Worm (Caenorhabditis elegans): Measurements from ENCODE around the gene otpl-5.

The otpl-5 gene

ce11 chrV:8548989-8549388, 19.7 kb downstream of the otpl-5 start, which contains the start of gene stdh-4:
TSS of gene stdh-4 (plus strand) at chrV:8549289.
- TF ChIP-seq cnd-1 (tag; optimal IDR thresholded peaks at IDR 0.05): no peak
- no peak for TF ChIP-seq lsy-2 (tag; optimal IDR thresholded peaks at IDR 0.05)
- no peak for TF ChIP-seq elt-3 (tag; optimal IDR thresholded peaks at IDR 0.05)
- TF ChIP-seq ceh-83 (GFP tag; optimal IDR thresholded peaks at IDR 0.05): no peak
- TF ChIP-seq drap-1 (GFP tag; optimal IDR thresholded peaks at IDR 0.05): no peak
- TF ChIP-seq zip-8 (tag; optimal IDR thresholded peaks at IDR 0.05): no peak
- TF ChIP-seq hlh-1 (tag; optimal IDR thresholded peaks at IDR 0.05): no peak

DNA sequence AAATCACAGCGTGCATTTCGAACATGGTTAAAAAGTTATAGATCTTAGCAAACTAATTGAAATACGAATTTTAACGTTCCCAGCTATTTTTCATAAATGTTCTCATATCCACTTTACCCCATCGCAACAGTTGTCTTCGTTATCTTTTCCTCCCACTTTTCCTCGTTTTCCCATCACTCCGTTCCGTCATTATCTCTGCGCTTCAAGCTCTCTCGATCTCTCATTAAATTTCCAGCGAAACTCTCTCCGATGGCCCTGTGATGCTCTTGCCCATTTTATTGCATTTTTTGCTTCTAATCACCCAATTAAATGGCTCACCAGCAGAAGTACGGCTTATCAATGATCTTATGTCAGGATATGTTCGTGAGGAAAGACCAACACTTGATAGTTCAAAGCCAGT, 23.1 kb downstream of the otpl-5 start, which contains the start of gene acr-15:
TSS of gene acr-15 (plus strand) at position 236 of the 400 bp plus-strand sequence.
- TF ChIP-seq lin-13 (tag; optimal IDR thresholded peaks at IDR 0.05) (no peak), hlh-1 (tag; optimal IDR thresholded peaks at IDR 0.05) (peak; percentile 56), nhr-12 (tag; optimal IDR thresholded peaks at IDR 0.05) (no peak)

DNA sequence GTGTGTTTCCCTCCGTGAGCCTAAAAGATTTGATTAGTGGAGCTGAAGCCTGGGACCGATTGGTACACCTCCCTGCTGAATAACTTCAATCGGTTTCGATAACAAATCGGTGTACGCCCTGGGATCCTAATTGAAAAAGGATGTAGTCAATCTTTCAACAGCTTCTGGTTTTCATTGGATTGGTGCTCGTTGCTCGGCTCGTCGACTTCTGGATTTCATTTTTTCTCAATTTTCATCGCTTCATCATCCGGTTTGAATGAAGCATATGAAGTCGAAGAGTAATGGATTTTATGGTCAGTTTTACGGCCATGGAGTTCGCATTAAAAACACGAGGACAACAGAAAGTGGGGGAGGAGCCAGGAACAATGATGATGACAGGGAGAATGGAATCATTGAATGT, 26.6 kb downstream of the otpl-5 start:
- TF ChIP-seq unc-120 (tag; optimal IDR thresholded peaks at IDR 0.05; ENCODE audit: poor library complexity, severe bottlenecking): no peak
- no peak for TF ChIP-seq mep-1 (tag; optimal IDR thresholded peaks at IDR 0.05)
- no peak for TF ChIP-seq mab-5 (tag; optimal IDR thresholded peaks at IDR 0.05)
- TF ChIP-seq tbx-8 (GFP tag; optimal IDR thresholded peaks at IDR 0.05): no peak
- no peak for TF ChIP-seq cnd-1 (tag; optimal IDR thresholded peaks at IDR 0.05)
- no peak for TF ChIP-seq pha-4 (tag; optimal IDR thresholded peaks at IDR 0.05)
- no peak for TF ChIP-seq blmp-1 (tag; optimal IDR thresholded peaks at IDR 0.05)
- TF ChIP-seq elt-1 (tag; optimal IDR thresholded peaks at IDR 0.05; ENCODE audit: borderline replicate concordance, insufficient read depth): no peak

- TF ChIP-seq nhr-76 (tag; optimal IDR thresholded peaks at IDR 0.05) (no peak), ceh-39 (tag; optimal IDR thresholded peaks at IDR 0.05) (no peak), lsy-2 (tag; optimal IDR thresholded peaks at IDR 0.05) (no peak), nhr-12 (tag; optimal IDR thresholded peaks at IDR 0.05) (no peak), nhr-237 (tag; optimal IDR thresholded peaks at IDR 0.05) (no peak), ztf-11 (tag; optimal IDR thresholded peaks at IDR 0.05) (no peak), sem-2 (GFP tag; optimal IDR thresholded peaks at IDR 0.05) (no peak), lin-13 (tag; optimal IDR thresholded peaks at IDR 0.05) (no peak), drap-1 (GFP tag; optimal IDR thresholded peaks at IDR 0.05) (no peak), hlh-1 (tag; optimal IDR thresholded peaks at IDR 0.05) (no peak), mab-5 (tag; optimal IDR thresholded peaks at IDR 0.05) (no peak), unc-62 (GFP tag; optimal IDR thresholded peaks at IDR 0.05) (no peak), elt-1 (tag; optimal IDR thresholded peaks at IDR 0.05; ENCODE audit: borderline replicate concordance, insufficient read depth) (no peak)
Observed at ce11 chrV:8560916-8561315, 31.6 kb downstream of the otpl-5 start, which contains the start of gene acr-16. TSS of gene acr-16 (plus strand) at chrV:8561216.

- no peak for TF ChIP-seq bed-3 (GFP tag; optimal IDR thresholded peaks at IDR 0.05)
- no peak for TF ChIP-seq lin-32 (GFP tag; optimal IDR thresholded peaks at IDR 0.05)
- no peak for TF ChIP-seq nhr-28 (tag; optimal IDR thresholded peaks at IDR 0.05)
- no peak for TF ChIP-seq nhr-2 (tag; optimal IDR thresholded peaks at IDR 0.05)
- no peak for TF ChIP-seq ces-1 (GFP tag; optimal IDR thresholded peaks at IDR 0.05)
- TF ChIP-seq zip-8 (tag; optimal IDR thresholded peaks at IDR 0.05): no peak
- TF ChIP-seq M03D4.4 (tag; optimal IDR thresholded peaks at IDR 0.05): no peak
- TF ChIP-seq lin-13 (tag; optimal IDR thresholded peaks at IDR 0.05): no peak
- no peak for TF ChIP-seq mep-1 (tag; optimal IDR thresholded peaks at IDR 0.05)
- TF ChIP-seq flh-1 (GFP tag; optimal IDR thresholded peaks at IDR 0.05): no peak
- TF ChIP-seq elt-3 (tag; optimal IDR thresholded peaks at IDR 0.05): no peak
- TF ChIP-seq ceh-43 (GFP tag; optimal IDR thresholded peaks at IDR 0.05): no peak
- no peak for TF ChIP-seq mab-5 (tag; optimal IDR thresholded peaks at IDR 0.05)
- TF ChIP-seq unc-62 (GFP tag; optimal IDR thresholded peaks at IDR 0.05): no peak
- TF ChIP-seq unc-120 (tag; optimal IDR thresholded peaks at IDR 0.05; ENCODE audit: poor library complexity, severe bottlenecking): no peak
- no peak for TF ChIP-seq mls-2 (tag; optimal IDR thresholded peaks at IDR 0.05)
Observed at ce11 chrV:8565075-8565474, 35.8 kb downstream of the otpl-5 start, which contains the start of gene F25G6.8. TSS of gene F25G6.8 (minus strand) at chrV:8565175.

- TF ChIP-seq elt-1 (tag; optimal IDR thresholded peaks at IDR 0.05; ENCODE audit: borderline replicate concordance, insufficient read depth) (no peak), M03D4.4 (tag; optimal IDR thresholded peaks at IDR 0.05) (no peak), sptf-1 (tag; optimal IDR thresholded peaks at IDR 0.05) (no peak), unc-62 (GFP tag; optimal IDR thresholded peaks at IDR 0.05) (no peak), nhr-12 (tag; optimal IDR thresholded peaks at IDR 0.05) (no peak), unc-39 (tag; optimal IDR thresholded peaks at IDR 0.05) (no peak), tbx-8 (GFP tag; optimal IDR thresholded peaks at IDR 0.05) (no peak), ham-2 (GFP tag; optimal IDR thresholded peaks at IDR 0.05) (no peak), mep-1 (tag; optimal IDR thresholded peaks at IDR 0.05) (no peak), pha-4 (tag; optimal IDR thresholded peaks at IDR 0.05) (no peak)
Observed at ce11 chrV:8569172-8569571, 39.9 kb downstream of the otpl-5 start.
